Fruit fly (Drosophila melanogaster): Measurements from ENCODE around the gene CG10177.

- TF ChIP-seq Abd-B (GFP tag; optimal IDR thresholded peaks at IDR 0.05) (no peak), Vsx2 (GFP tag; optimal IDR thresholded peaks at IDR 0.05; ENCODE audit: partially characterized antibody) (no peak), N (GFP tag; optimal IDR thresholded peaks at IDR 0.05) (no peak)
These were observed 35.9 kb upstream of the CG10177 start, which contains the start of gene beat-IV for dm6 chr3R:23557244-23557643.

All from whole organism, wandering third instar larva.